Fruit fly (Drosophila melanogaster) whole organism: Measurements from ENCODE around the gene ATPsynC.

Experiments
- EcR ChIP-seq, 2 experiments: fragments of >200 bp; optimal IDR thresholded peaks; 2 replicates each; lab custom pipeline; 2017; ENCODE audit warnings: missing biosample characterization in 2 of 2, missing genetic modification characterization in 2 of 2, missing genetic modification reagents in 2 of 2
- usp ChIP-seq: fragments of >200 bp; optimal IDR thresholded peaks from 2 replicates; lab custom pipeline; 2017; ENCODE audit warnings: missing biosample characterization, missing genetic modification characterization, mixed read lengths

DNA sequence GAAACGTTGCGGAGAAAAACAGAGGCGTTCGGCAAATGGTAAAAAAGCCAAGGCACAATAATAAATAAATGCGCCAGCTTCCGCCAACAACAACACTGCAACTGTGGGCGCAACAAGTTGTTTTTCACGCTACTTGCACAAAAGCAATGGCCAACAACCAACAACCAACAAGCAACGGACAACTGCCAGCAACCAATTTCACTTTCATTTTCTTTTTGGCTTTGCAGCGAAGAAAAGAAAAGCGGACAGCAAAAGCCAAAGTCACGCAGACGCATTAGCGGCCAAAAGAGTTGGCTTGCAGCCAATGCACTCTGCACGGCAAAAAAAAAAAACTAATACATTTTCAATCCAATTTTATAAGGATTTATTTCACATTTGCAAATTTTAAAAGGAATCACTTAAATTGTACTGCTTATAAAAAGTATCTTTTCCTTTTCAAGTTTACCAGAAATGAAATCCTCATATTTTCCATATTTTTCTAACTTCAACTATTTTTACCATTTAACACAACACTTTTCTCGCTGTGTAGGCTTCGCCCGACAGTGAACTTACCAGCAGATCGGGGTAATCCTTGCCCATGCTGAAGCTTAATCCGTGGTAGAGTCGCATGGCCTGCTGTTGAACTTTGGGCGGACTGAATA lies 31.8 kb upstream of the ATPsynC start:
- peak in 1 of 2 experiments; percentile 18 for TF ChIP-seq EcR (GFP tag; optimal IDR thresholded peaks at IDR 0.05; lab: Kevin White, UChicago)
- no peak for TF ChIP-seq usp (GFP tag; lab: Kevin White, UChicago)
